Worm (Caenorhabditis elegans): Measurements from ENCODE around the gene scl-21.

scl-21 gene

ce11 chrV:19524569-19524968 lies 29.1 kb upstream of the scl-21 start (continued):
- TF ChIP-seq D1046.2 (GFP tag; IDR thresholded peaks at IDR 0.05) (no peak), vab-7 (GFP tag; IDR thresholded peaks at IDR 0.05) (no peak), dve-1 (tag; optimal IDR thresholded peaks at IDR 0.05; ENCODE audit: insufficient read depth) (peak; percentile 40), mxl-2 (GFP tag; conservative IDR thresholded peaks at IDR 0.05) (0 out of 2 replicates have a peak, but pooled peaks have one; percentile 28), nhr-42 (GFP tag; IDR thresholded peaks at IDR 0.05) (0 out of 2 replicates have a peak, but pooled peaks have one; percentile 58), mep-1 (tag; optimal IDR thresholded peaks at IDR 0.05) (peak; percentile 31), lir-3 (tag; optimal IDR thresholded peaks at IDR 0.05) (no peak), php-3 (GFP tag; IDR thresholded peaks at IDR 0.05) (0 out of 2 replicates have a peak, but pooled peaks have one; percentile 35), ceh-44 (GFP tag; IDR thresholded peaks at IDR 0.05) (no peak), aha-1 (tag) (no peak), F44E2.7 (GFP tag; IDR thresholded peaks at IDR 0.05) (no peak), nhr-11 (tag; optimal IDR thresholded peaks at IDR 0.05) (no peak), F49E8.2 (tag; optimal IDR thresholded peaks at IDR 0.05; ENCODE audit: borderline replicate concordance) (no peak), cey-2 (tag; optimal IDR thresholded peaks at IDR 0.05; ENCODE audit: borderline replicate concordance, insufficient read depth) (no peak), T26A8.4 (GFP tag; IDR thresholded peaks at IDR 0.05) (no peak), madf-5 (GFP tag; IDR thresholded peaks at IDR 0.05) (no peak), ZK337.2 (GFP tag; IDR thresholded peaks at IDR 0.05) (no peak), mdl-1 (tag; optimal IDR thresholded peaks at IDR 0.05) (peak; percentile 30 to 93), zfp-2 (tag; optimal IDR thresholded peaks at IDR 0.05) (no peak), set-16 (GFP tag; IDR thresholded peaks at IDR 0.05) (no peak), nhr-10 (tag; optimal IDR thresholded peaks at IDR 0.05) (no peak), Y5F2A.4 (GFP tag; optimal IDR thresholded peaks at IDR 0.05) (no peak), nhr-6 (tag; optimal IDR thresholded peaks at IDR 0.05) (no peak), Y48G9A.11 (GFP tag; IDR thresholded peaks at IDR 0.05) (no peak), saeg-2 (GFP tag; IDR thresholded peaks at IDR 0.05) (no peak), daf-19 (GFP tag; conservative IDR thresholded peaks at IDR 0.05) (no peak), nhr-28 (tag; optimal IDR thresholded peaks at IDR 0.05) (peak; percentile 71), jun-1 (tag; optimal IDR thresholded peaks at IDR 0.05) (no peak), nhr-77 (tag; optimal IDR thresholded peaks at IDR 0.05) (peak; percentile 19), madf-9 (GFP tag; conservative IDR thresholded peaks at IDR 0.05) (no peak), mdt-29 (GFP tag; IDR thresholded peaks at IDR 0.05) (no peak), pqm-1 (tag; optimal IDR thresholded peaks at IDR 0.05) (no peak), dpl-1 (GFP tag; optimal IDR thresholded peaks at IDR 0.05) (no peak), hif-1 (tag; optimal IDR thresholded peaks at IDR 0.05) (no peak), hlh-11 (tag; optimal IDR thresholded peaks at IDR 0.05) (peak; percentile 80), F10B5.3 (tag; optimal IDR thresholded peaks at IDR 0.05) (no peak), snpc-1.2 (GFP tag; IDR thresholded peaks at IDR 0.05) (no peak), lin-29 (GFP tag; IDR thresholded peaks at IDR 0.05) (no peak), nhr-102 (tag; optimal IDR thresholded peaks at IDR 0.05) (no peak), dmd-6 (GFP tag; IDR thresholded peaks at IDR 0.05) (peak; percentile 64), fos-1 (tag; optimal IDR thresholded peaks at IDR 0.05) (no peak), unc-62 (GFP tag; optimal IDR thresholded peaks at IDR 0.05 in 1 of 2) (peak in 1 of 2 experiments; percentile 38), unc-62 (tag; optimal IDR thresholded peaks at IDR 0.05) (no peak), hmg-1.1 (GFP tag; IDR thresholded peaks at IDR 0.05) (0 out of 2 replicates have a peak, but pooled peaks have one; percentile 37), daf-16 (GFP tag; optimal IDR thresholded peaks at IDR 0.05) (no peak), daf-16 (tag; optimal IDR thresholded peaks at IDR 0.05) (peak; percentile 55), mxl-3 (GFP tag; optimal IDR thresholded peaks at IDR 0.05) (peak; percentile 82), snpc-4 (tag; optimal IDR thresholded peaks at IDR 0.05) (no peak), nhr-48 (tag; optimal IDR thresholded peaks at IDR 0.05) (peak; percentile 58), nhr-237 (tag; optimal IDR thresholded peaks at IDR 0.05) (no peak), spr-1 (tag; optimal IDR thresholded peaks at IDR 0.05) (no peak)
